Fruit fly (Drosophila melanogaster) whole organism, embryonic: ENCODE results near the gene CG3556.
A peak's percentile ranks its signal among the peaks of the same experiment; 100 is the strongest.

ENCODE experiments used
- Abd-B ChIP-seq: fragments of 200-800 bp; sonication (Bioruptor generic); optimal IDR thresholded peaks from 2 replicates; lab custom pipeline; 2018; ENCODE audit warnings: missing biosample characterization, mild to moderate bottlenecking, missing genetic modification characterization, moderate library complexity
- Bteb2 ChIP-seq: fragments of 200-800 bp; sonication (Bioruptor generic); optimal IDR thresholded peaks from 2 replicates; lab custom pipeline; 2016; ENCODE audit warnings: missing biosample characterization, missing genetic modification characterization
- CG10147 ChIP-seq: fragments of 200-800 bp; sonication (Bioruptor generic); optimal IDR thresholded peaks from 2 replicates; lab custom pipeline; 2019; ENCODE audit warnings: missing biosample characterization, mild to moderate bottlenecking, missing genetic modification characterization, moderate library complexity
- CG10959 ChIP-seq: fragments of 200-800 bp; sonication (Bioruptor generic); IDR thresholded peaks from 2 replicates; pipeline ENCODE4 v1.3.6; 2022; ENCODE audit warnings: missing biosample characterization, missing genetic modification characterization
- CG10979 ChIP-seq: fragments of 200-800 bp; sonication (Bioruptor generic); optimal IDR thresholded peaks from 2 replicates; lab custom pipeline; 2018; ENCODE audit warnings: missing biosample characterization, mild to moderate bottlenecking, missing genetic modification characterization, moderate library complexity
- CG12391 ChIP-seq: fragments of 200-800 bp; sonication (Bioruptor generic); optimal IDR thresholded peaks from 3 replicates; lab custom pipeline; 2018; ENCODE audit warnings: missing biosample characterization, mild to moderate bottlenecking, missing genetic modification characterization, moderate library complexity
- CG14710 ChIP-seq: fragments of 200-800 bp; sonication (Bioruptor generic); optimal IDR thresholded peaks from 3 replicates; lab custom pipeline; 2019; ENCODE audit warnings: missing biosample characterization, mild to moderate bottlenecking, missing genetic modification characterization, moderate library complexity
- CG15514 ChIP-seq: fragments of 200-800 bp; sonication (Bioruptor generic); optimal IDR thresholded peaks from 3 replicates; lab custom pipeline; 2017; ENCODE audit warnings: missing biosample characterization, missing genetic modification characterization, mild to moderate bottlenecking, moderate library complexity, missing genetic modification reagents
- CG1603 ChIP-seq: fragments of 200-800 bp; sonication (Bioruptor generic); optimal IDR thresholded peaks from 2 replicates; lab custom pipeline; 2019; ENCODE audit warnings: missing biosample characterization, mild to moderate bottlenecking, missing genetic modification characterization, moderate library complexity
- CG18262 ChIP-seq: fragments of 200-800 bp; optimal IDR thresholded peaks from 3 replicates; lab custom pipeline; 2019; ENCODE audit warnings: missing biosample characterization, mild to moderate bottlenecking, missing genetic modification characterization, moderate library complexity
- CG2678 ChIP-seq: fragments of 200-800 bp; sonication (Bioruptor generic); optimal IDR thresholded peaks from 3 replicates; lab custom pipeline; 2019; ENCODE audit warnings: missing biosample characterization, mild to moderate bottlenecking, missing genetic modification characterization, moderate library complexity
- CG2712 ChIP-seq: fragments of 200-800 bp; optimal IDR thresholded peaks from 3 replicates; lab custom pipeline; 2019; ENCODE audit warnings: missing biosample characterization, mild to moderate bottlenecking, missing genetic modification characterization, moderate library complexity
- CG32772 ChIP-seq: fragments of 200-800 bp; sonication (Bioruptor generic); IDR thresholded peaks from 2 replicates; pipeline ENCODE4 v1.3.6; 2022; ENCODE audit warnings: missing biosample characterization, missing genetic modification characterization
- CG4404 ChIP-seq: fragments of 200-800 bp; sonication (Bioruptor generic); IDR thresholded peaks from 2 replicates; pipeline ENCODE4 v1.3.6; 2022; ENCODE audit warnings: missing biosample characterization, missing genetic modification characterization
- CG4424 ChIP-seq: fragments of 200-800 bp; sonication (Bioruptor generic); optimal IDR thresholded peaks from 3 replicates; lab custom pipeline; 2016; ENCODE audit warnings: missing biosample characterization, missing genetic modification characterization
- CG7372 ChIP-seq: fragments of 200-800 bp; sonication (Bioruptor generic); IDR thresholded peaks from 2 replicates; pipeline ENCODE4 v1.3.6; 2022; ENCODE audit warnings: missing biosample characterization, missing genetic modification characterization
- CG8765 ChIP-seq: fragments of 200-800 bp; sonication (Bioruptor generic); IDR thresholded peaks from 2 replicates; pipeline ENCODE4 v1.3.6; 2022; ENCODE audit warnings: missing biosample characterization, missing genetic modification characterization
- CHES-1-like ChIP-seq: fragments of 200-800 bp; sonication (Bioruptor generic); optimal IDR thresholded peaks from 2 replicates; lab custom pipeline; 2016; ENCODE audit warnings: missing biosample characterization, missing genetic modification characterization
- Dad ChIP-seq: fragments of 200-800 bp; sonication (Bioruptor generic); optimal IDR thresholded peaks from 3 replicates; lab custom pipeline; 2016; ENCODE audit warnings: missing biosample characterization, missing genetic modification characterization
- Jarid2 ChIP-seq: fragments of 200-800 bp; sonication (Bioruptor generic); optimal IDR thresholded peaks from 3 replicates; lab custom pipeline; 2017; ENCODE audit warnings: mild to moderate bottlenecking, missing biosample characterization, missing genetic modification reagents, missing genetic modification characterization
- Lhr ChIP-seq: fragments of 200-800 bp; sonication (Bioruptor generic); optimal IDR thresholded peaks from 3 replicates; lab custom pipeline; 2017; ENCODE audit warnings: mild to moderate bottlenecking, missing biosample characterization, missing genetic modification reagents, missing genetic modification characterization
- Sin3A ChIP-seq: fragments of >200 bp; optimal IDR thresholded peaks from 2 replicates; lab custom pipeline; 2018
- Xrp1 ChIP-seq: fragments of 200-800 bp; sonication (Bioruptor generic); IDR thresholded peaks from 2 replicates; pipeline ENCODE4 v1.3.6; 2022; ENCODE audit warnings: missing biosample characterization, missing genetic modification characterization
- abd-A ChIP-seq: fragments of 200-800 bp; sonication (Bioruptor generic); optimal IDR thresholded peaks from 3 replicates; lab custom pipeline; 2019; ENCODE audit warnings: missing biosample characterization, mild to moderate bottlenecking, missing genetic modification characterization, moderate library complexity
- ap ChIP-seq: fragments of 200-800 bp; sonication (Bioruptor generic); IDR thresholded peaks from 2 replicates; pipeline ENCODE4 v1.3.6; 2022; ENCODE audit warnings: missing biosample characterization, missing genetic modification characterization
- bsh ChIP-seq, 2 experiments: fragments of 200-800 bp; sonication (Bioruptor generic); optimal IDR thresholded peaks; 2 replicates each; lab custom pipeline; 2017 to 2018; ENCODE audit warnings: mild to moderate bottlenecking in 2 of 2, missing biosample characterization in 2 of 2, missing genetic modification characterization in 2 of 2, moderate library complexity in 1 of 2
- cad ChIP-seq: fragments of >200 bp; optimal IDR thresholded peaks from 2 replicates; lab custom pipeline; 2017; ENCODE audit warnings: missing biosample characterization, missing genetic modification characterization
- chif ChIP-seq, 2 experiments: fragments of 200-800 bp; sonication (Bioruptor generic); optimal IDR thresholded peaks; 3 replicates each; lab custom pipeline; 2016; ENCODE audit warnings: missing biosample characterization in 2 of 2, missing genetic modification characterization in 2 of 2
- ci ChIP-seq: fragments of 200-800 bp; sonication (Bioruptor generic); IDR thresholded peaks from 3 replicates; pipeline ENCODE4 v1.3.6; 2022; ENCODE audit warnings: missing biosample characterization, missing genetic modification characterization
- gem ChIP-seq: fragments of 200-800 bp; sonication (Bioruptor generic); optimal IDR thresholded peaks from 2 replicates; lab custom pipeline; 2019; ENCODE audit warnings: missing biosample characterization, mild to moderate bottlenecking, missing genetic modification characterization, moderate library complexity
- grn ChIP-seq: fragments of 200-800 bp; sonication (Bioruptor generic); optimal IDR thresholded peaks from 3 replicates; lab custom pipeline; 2017; ENCODE audit warnings: missing biosample characterization, missing genetic modification characterization
- mam ChIP-seq: fragments of 200-800 bp; sonication (Bioruptor generic); optimal IDR thresholded peaks from 3 replicates; lab custom pipeline; 2016; ENCODE audit warnings: missing biosample characterization, missing genetic modification characterization
- mld ChIP-seq: fragments of 200-800 bp; sonication (Bioruptor generic); IDR thresholded peaks from 3 replicates; pipeline ENCODE4 v1.3.6; 2022; ENCODE audit warnings: missing biosample characterization, missing genetic modification characterization; ENCODE audit not compliant: partially characterized antibody
- nerfin-2 ChIP-seq: fragments of 200-800 bp; sonication (Bioruptor generic); IDR thresholded peaks from 2 replicates; pipeline ENCODE4 v1.3.6; 2022; ENCODE audit warnings: missing biosample characterization, missing genetic modification characterization; ENCODE audit not compliant: partially characterized antibody
- nom ChIP-seq: fragments of 200-800 bp; sonication (Bioruptor generic); optimal IDR thresholded peaks from 2 replicates; lab custom pipeline; 2017; ENCODE audit warnings: missing biosample characterization, missing genetic modification characterization, mild to moderate bottlenecking, moderate library complexity, missing genetic modification reagents
- onecut ChIP-seq: fragments of 200-800 bp; sonication (Bioruptor generic); IDR thresholded peaks from 2 replicates; pipeline ENCODE4 v1.3.6; 2022; ENCODE audit warnings: missing biosample characterization, missing genetic modification characterization
- prd ChIP-seq, 3 experiments: fragments of >200 bp in 2 of 3; fragments of 200-800 bp in 1 of 3; sonication (Bioruptor generic) in 1 of 3; optimal IDR thresholded peaks in 2 of 3; IDR thresholded peaks in 1 of 3; 2 replicates in 2 of 3; 3 replicates in 1 of 3; pipeline versions ENCODE4 v1.3.6 to Lab custom; 2017 to 2022; ENCODE audit warnings: missing biosample characterization in 1 of 3, missing genetic modification characterization in 1 of 3
- row ChIP-seq: fragments of 200-800 bp; sonication (Bioruptor generic); IDR thresholded peaks from 3 replicates; pipeline ENCODE4 v1.3.6; 2022; ENCODE audit warnings: missing biosample characterization, missing genetic modification characterization
- schlank ChIP-seq: fragments of 200-800 bp; sonication (Bioruptor generic); optimal IDR thresholded peaks from 2 replicates; lab custom pipeline; 2018; ENCODE audit warnings: missing biosample characterization, mild to moderate bottlenecking, missing genetic modification characterization
- sens ChIP-seq: fragments of 200-800 bp; sonication (Bioruptor generic); peaks from one replicate; lab custom pipeline; 2016; ENCODE audit warnings: missing biosample characterization, missing genetic modification characterization
- sqz ChIP-seq: fragments of 200-800 bp; sonication (Bioruptor generic); optimal IDR thresholded peaks from 3 replicates; lab custom pipeline; 2018; ENCODE audit warnings: missing biosample characterization, mild to moderate bottlenecking, missing genetic modification characterization
- trh ChIP-seq: fragments of 200-800 bp; sonication (Bioruptor generic); optimal IDR thresholded peaks from 2 replicates; lab custom pipeline; 2016; ENCODE audit warnings: missing biosample characterization, missing genetic modification characterization
- unpg ChIP-seq: fragments of 200-800 bp; sonication (Bioruptor generic); optimal IDR thresholded peaks from 3 replicates; lab custom pipeline; 2018; ENCODE audit warnings: missing biosample characterization, mild to moderate bottlenecking, missing genetic modification characterization, moderate library complexity
- zf30C ChIP-seq: fragments of 200-800 bp; sonication (Bioruptor generic); optimal IDR thresholded peaks from 3 replicates; lab custom pipeline; 2018; ENCODE audit warnings: missing biosample characterization, mild to moderate bottlenecking, missing genetic modification characterization
- zfh1 ChIP-seq: fragments of 200-800 bp; sonication (Bioruptor generic); IDR thresholded peaks from 3 replicates; pipeline ENCODE4 v1.3.6; 2022; ENCODE audit warnings: missing biosample characterization, missing genetic modification characterization

The CG3556 gene

DNA sequence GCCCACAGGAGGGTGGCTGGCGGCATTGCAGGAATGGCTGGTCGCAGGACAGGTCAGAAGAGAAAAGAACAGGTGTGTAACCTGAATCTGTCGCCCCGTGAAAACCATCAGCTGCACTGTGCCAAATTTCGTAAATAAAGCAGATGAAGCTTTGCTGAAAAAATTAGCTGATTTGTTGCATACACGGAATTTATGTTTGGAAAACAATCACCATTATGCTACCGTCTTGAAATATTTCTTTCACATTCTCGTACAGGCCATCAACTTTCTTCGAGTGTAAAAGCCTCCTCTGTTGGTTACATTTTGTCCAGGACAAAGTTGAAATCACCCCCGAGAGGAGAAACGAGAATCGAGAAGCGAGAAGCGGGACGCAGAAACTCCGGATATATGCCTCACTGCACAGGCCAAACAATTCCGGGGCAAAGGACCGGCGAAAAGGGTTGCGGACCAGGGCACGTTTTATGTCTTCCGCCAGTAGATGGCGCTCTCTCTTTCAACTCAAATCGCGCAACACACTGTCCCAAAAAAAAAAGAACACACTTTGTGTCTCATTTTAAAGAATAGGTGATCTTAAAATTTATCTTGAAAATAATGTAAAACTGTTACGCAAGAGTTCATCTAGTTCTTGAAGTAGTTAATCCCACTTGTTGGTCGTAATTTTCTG, 30.3 kb downstream of the CG3556 start (continued):
- no peak for TF ChIP-seq abd-A (tag; lab: Kevin White, UChicago)
- peak; percentile 67 for TF ChIP-seq sens
- no peak for TF ChIP-seq CG2678 (tag; lab: Kevin White, UChicago)
- TF ChIP-seq ci = no peak
- TF ChIP-seq Bteb2 (GFP tag; lab: Kevin White, UChicago) = no peak

- TF ChIP-seq cad (GFP tag; lab: Kevin White, UChicago) = no peak
- peak; percentile 57; the same call in 1 of the 2 replicates for TF ChIP-seq CG32772
- peak; percentile 60 for TF ChIP-seq sqz (GFP tag; lab: Kevin White, UChicago)
- no peak for TF ChIP-seq mam (GFP tag; lab: Kevin White, UChicago)
- peak; percentile 44 for TF ChIP-seq grn (GFP tag; lab: Kevin White, UChicago)
- TF ChIP-seq nom (GFP tag; lab: Kevin White, UChicago) = peak; percentile 52
Observed at dm6 chrX:4563980-4564379, 33.9 kb downstream of the CG3556 start.

DNA sequence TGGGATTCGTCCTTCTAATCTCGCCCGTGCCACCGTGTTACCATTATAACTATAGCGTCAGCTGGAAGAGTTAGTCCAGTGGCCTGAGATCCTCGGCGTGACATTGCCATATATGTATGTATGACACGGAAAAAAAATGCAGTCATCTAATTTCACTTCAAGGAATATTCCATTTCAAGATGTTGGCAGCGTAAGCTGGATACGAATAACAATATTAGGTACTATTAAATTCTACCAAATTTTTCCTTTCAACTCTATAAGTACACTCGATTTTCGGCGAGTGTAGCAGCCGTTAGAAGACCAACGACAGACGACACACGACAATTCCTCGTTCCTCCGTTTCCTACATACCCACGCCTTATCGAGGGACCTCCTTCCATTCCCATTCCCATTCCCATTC, 34.9 kb downstream of the CG3556 start:
- peak; percentile 39 for TF ChIP-seq CG2712 (tag; lab: Kevin White, UChicago)
- no peak for TF ChIP-seq CG10147 (GFP tag; lab: Kevin White, UChicago)
- TF ChIP-seq CG15514 (GFP tag; lab: Kevin White, UChicago) = no peak
- peak; percentile 1 for TF ChIP-seq unpg
- peak; percentile 33 for TF ChIP-seq CG12391
- peak; percentile 36; the same call in 1 of the 3 replicates for TF ChIP-seq zfh1
- 0 out of 2 replicates have a peak, but pooled peaks have one; percentile 33 for TF ChIP-seq CG10959
- no peak for TF ChIP-seq Sin3A (lab: Kevin White, UChicago)
- TF ChIP-seq Dad (GFP tag; lab: Kevin White, UChicago) = no peak
- no peak for TF ChIP-seq trh (GFP tag; lab: Kevin White, UChicago)
- peak; percentile 58 for TF ChIP-seq CG1603
- peak; percentile 54 for TF ChIP-seq CG8765 (GFP tag; lab: Robert Waterston, UW)
- TF ChIP-seq CG4404 (GFP tag; lab: Robert Waterston, UW) = peak; percentile 51
- TF ChIP-seq CG14710 (tag; lab: Kevin White, UChicago) = peak; percentile 18
- no peak for TF ChIP-seq Jarid2 (GFP tag; lab: Kevin White, UChicago)
- TF ChIP-seq CG18262 = peak; percentile 33
- peak in 1 of 2 experiments; percentile 10 for TF ChIP-seq chif (GFP tag; optimal IDR thresholded peaks at IDR 0.05; lab: Kevin White, UChicago)
- no peak for TF ChIP-seq CG7372 (GFP tag; lab: Robert Waterston, UW)
- TF ChIP-seq ap = no peak
- no peak for TF ChIP-seq CHES-1-like
- peak; percentile 90 for TF ChIP-seq sens
- TF ChIP-seq mld = no peak
- TF ChIP-seq ci = no peak
- no peak for TF ChIP-seq schlank (tag; lab: Kevin White, UChicago)
- TF ChIP-seq onecut (GFP tag; lab: Robert Waterston, UW) = no peak
- TF ChIP-seq Xrp1 (GFP tag; lab: Robert Waterston, UW) = peak; percentile 49; the same call in 1 of the 2 replicates
- TF ChIP-seq row (GFP tag; lab: Robert Waterston, UW) = 0 out of 3 replicates have a peak, but pooled peaks have one; percentile 22
- no peak for TF ChIP-seq Lhr (GFP tag; lab: Kevin White, UChicago)
- peak; percentile 26 for TF ChIP-seq gem
- peak; percentile 3 for TF ChIP-seq CG4424 (GFP tag; lab: Kevin White, UChicago)
- TF ChIP-seq Abd-B (GFP tag; lab: Kevin White, UChicago) = no peak
- peak; percentile 42 for TF ChIP-seq CG10979 (tag; lab: Kevin White, UChicago)
- TF ChIP-seq prd (optimal IDR thresholded peaks at IDR 0.05; lab: Kevin White, UChicago) = no peak
- peak; percentile 45; the same call in 2 of the 3 replicates for TF ChIP-seq prd (GFP tag; IDR thresholded peaks at IDR 0.05; lab: Robert Waterston, UW)
- TF ChIP-seq nerfin-2 (GFP tag; lab: Robert Waterston, UW) = no peak
- TF ChIP-seq zf30C = peak; percentile 40
- no peak for TF ChIP-seq bsh (GFP tag; optimal IDR thresholded peaks at IDR 0.05; lab: Kevin White, UChicago)
